Worm (Caenorhabditis elegans) whole organism, young adult: ENCODE measurements around the gene Y57A10A.8.

Source experiments
- B0035.1 ChIP-seq: sonication (generic microtip); optimal IDR thresholded peaks from 2 replicates; lab custom pipeline; 2016; ENCODE audit warnings: missing genetic modification characterization, mild to moderate bottlenecking, missing compliant biosample characterization, missing genotype, missing genetic modification reagents
- B0336.3 ChIP-seq: fragments of 200-800 bp; sonication (Bioruptor generic); IDR thresholded peaks from 2 replicates; pipeline ENCODE4 v1.3.6; 2022; ENCODE audit warnings: missing genetic modification characterization, missing compliant biosample characterization
- C17E4.6 ChIP-seq: fragments of 200-800 bp; sonication (Bioruptor generic); IDR thresholded peaks from 2 replicates; pipeline ENCODE4 v1.3.6; 2022; ENCODE audit warnings: missing genetic modification reagents, missing genetic modification characterization, missing compliant biosample characterization
- K12H6.12 ChIP-seq: fragments of 200-800 bp; sonication (Bioruptor generic); optimal IDR thresholded peaks from 2 replicates; lab custom pipeline; 2018; ENCODE audit warnings: mild to moderate bottlenecking, missing genetic modification characterization, missing compliant biosample characterization
- Y67H2A.10 ChIP-seq: fragments of 200-800 bp; sonication (Bioruptor generic); conservative IDR thresholded peaks from 2 replicates; pipeline ENCODE4 v1.3.6; 2022; ENCODE audit warnings: missing genetic modification reagents, missing genetic modification characterization, missing compliant biosample characterization
- Y95B8A.8 ChIP-seq: fragments of 200-800 bp; sonication (Bioruptor generic); IDR thresholded peaks from 2 replicates; pipeline ENCODE4 v1.3.6; 2022; ENCODE audit warnings: missing genetic modification reagents, missing genetic modification characterization, missing compliant biosample characterization
- ZK185.1 ChIP-seq: sonication (generic microtip); optimal IDR thresholded peaks from 2 replicates; lab custom pipeline; 2016; ENCODE audit warnings: mild to moderate bottlenecking, missing genetic modification characterization, missing compliant biosample characterization; ENCODE audit not compliant: poor library complexity, severe bottlenecking
- ama-1 ChIP-seq, 3 experiments: fragments of 150-350 bp in 1 of 3; sonication (generic microtip) in 2 of 3; optimal IDR thresholded peaks; 2 replicates each; lab custom pipeline; 2014 to 2018; ENCODE audit warnings: missing biosample characterization in 2 of 3, missing genetic modification characterization in 2 of 3, missing genetic modification reagents in 2 of 3
- athp-1 ChIP-seq: sonication (generic microtip); optimal IDR thresholded peaks from 2 replicates; lab custom pipeline; 2017; ENCODE audit warnings: mild to moderate bottlenecking, missing genetic modification characterization, missing compliant biosample characterization
- attf-5 ChIP-seq: fragments of 200-800 bp; sonication (Bioruptor generic); optimal IDR thresholded peaks from 2 replicates; lab custom pipeline; 2018; ENCODE audit warnings: mild to moderate bottlenecking, missing genetic modification characterization, missing compliant biosample characterization
- bed-2 ChIP-seq: fragments of 200-800 bp; sonication (Bioruptor generic); IDR thresholded peaks from 2 replicates; pipeline ENCODE4 v1.3.6; 2022; ENCODE audit warnings: missing genetic modification reagents, missing genetic modification characterization, missing compliant biosample characterization
- ccch-3 ChIP-seq: fragments of 200-800 bp; sonication (Bioruptor generic); optimal IDR thresholded peaks from 2 replicates; lab custom pipeline; 2018; ENCODE audit warnings: mild to moderate bottlenecking, missing genetic modification characterization, missing compliant biosample characterization
- cebp-1 ChIP-seq, 2 experiments: fragments of 200-800 bp in 1 of 2; sonication (Bioruptor generic) in 1 of 2; sonication (generic microtip) in 1 of 2; IDR thresholded peaks in 1 of 2; optimal IDR thresholded peaks in 1 of 2; 2 replicates each; pipeline versions ENCODE4 v1.3.6 to Lab custom; 2017 to 2022; ENCODE audit warnings: missing compliant biosample characterization in 2 of 2, missing genetic modification characterization in 2 of 2, mild to moderate bottlenecking in 1 of 2, missing genetic modification reagents in 1 of 2, moderate library complexity in 1 of 2
- ceh-58 ChIP-seq: fragments of 200-800 bp; sonication (Bioruptor generic); IDR thresholded peaks from 2 replicates; pipeline ENCODE4 v1.3.6; 2022; ENCODE audit warnings: missing genetic modification characterization, missing compliant biosample characterization
- ceh-91 ChIP-seq: fragments of 200-800 bp; sonication (Bioruptor generic); IDR thresholded peaks from 2 replicates; pipeline ENCODE4 v1.3.6; 2022; ENCODE audit warnings: missing genetic modification reagents, missing genetic modification characterization, missing compliant biosample characterization
- chd-7 ChIP-seq: sonication (generic microtip); optimal IDR thresholded peaks from 2 replicates; lab custom pipeline; 2016; ENCODE audit warnings: mild to moderate bottlenecking, missing genetic modification characterization, moderate library complexity, missing compliant biosample characterization
- die-1 ChIP-seq: sonication (generic microtip); optimal IDR thresholded peaks from 2 replicates; lab custom pipeline; 2016; ENCODE audit warnings: missing genotype, mild to moderate bottlenecking, missing genetic modification characterization, missing compliant biosample characterization
- dpl-1 ChIP-seq: fragments of 150-350 bp; optimal IDR thresholded peaks from 2 replicates; lab custom pipeline; 2014; ENCODE audit warnings: missing biosample characterization, missing genetic modification reagents, missing genetic modification characterization
- efl-1 ChIP-seq: fragments of 150-350 bp; optimal IDR thresholded peaks from 2 replicates; lab custom pipeline; 2014; ENCODE audit warnings: missing biosample characterization, missing genetic modification reagents, missing genetic modification characterization
- egrh-3 ChIP-seq: fragments of 200-800 bp; sonication (Bioruptor generic); IDR thresholded peaks from 2 replicates; pipeline ENCODE4 v1.3.6; 2022; ENCODE audit warnings: missing genetic modification reagents, missing genetic modification characterization, missing compliant biosample characterization
- ekl-4 ChIP-seq: fragments of 200-800 bp; sonication (Bioruptor generic); IDR thresholded peaks from 2 replicates; pipeline ENCODE4 v1.3.6; 2022; ENCODE audit warnings: missing genetic modification reagents, missing genetic modification characterization, missing compliant biosample characterization
- ets-4 ChIP-seq: fragments of 200-800 bp; sonication (Bioruptor generic); optimal IDR thresholded peaks from 2 replicates; lab custom pipeline; 2018; ENCODE audit warnings: mild to moderate bottlenecking, missing genetic modification characterization, missing compliant biosample characterization
- fkh-3 ChIP-seq: sonication (generic microtip); optimal IDR thresholded peaks from 2 replicates; lab custom pipeline; 2016; ENCODE audit warnings: mild to moderate bottlenecking, missing genetic modification characterization, missing compliant biosample characterization
- him-1 ChIP-seq: sonication (generic microtip); optimal IDR thresholded peaks from 2 replicates; lab custom pipeline; 2016; ENCODE audit warnings: missing genotype, missing genetic modification reagents, missing genetic modification characterization, missing compliant biosample characterization
- hlh-12 ChIP-seq: sonication (generic microtip); optimal IDR thresholded peaks from 2 replicates; lab custom pipeline; 2016; ENCODE audit warnings: missing genetic modification characterization, missing compliant biosample characterization
- hsf-1 ChIP-seq: fragments of 200-800 bp; sonication (Bioruptor generic); IDR thresholded peaks from 2 replicates; pipeline ENCODE4 v1.3.6; 2022; ENCODE audit warnings: missing genetic modification reagents, missing genetic modification characterization, missing compliant biosample characterization
- lin-40 ChIP-seq: sonication (generic microtip); optimal IDR thresholded peaks from 2 replicates; lab custom pipeline; 2016; ENCODE audit warnings: missing genetic modification characterization, mild to moderate bottlenecking, missing compliant biosample characterization, missing genotype, missing genetic modification reagents
- lir-1 ChIP-seq: fragments of 200-800 bp; sonication (Bioruptor generic); conservative IDR thresholded peaks from 2 replicates; pipeline ENCODE4 v1.3.6; 2022; ENCODE audit warnings: missing genetic modification reagents, missing genetic modification characterization, missing compliant biosample characterization
- lsl-1 ChIP-seq: fragments of 200-800 bp; sonication (Bioruptor generic); optimal IDR thresholded peaks from 2 replicates; lab custom pipeline; 2018; ENCODE audit warnings: mild to moderate bottlenecking, missing genetic modification characterization, moderate library complexity, missing compliant biosample characterization
- madf-10 ChIP-seq: sonication (generic microtip); optimal IDR thresholded peaks from 2 replicates; lab custom pipeline; 2016; ENCODE audit warnings: mild to moderate bottlenecking, missing genetic modification characterization, missing compliant biosample characterization
- madf-3 ChIP-seq: fragments of 200-800 bp; sonication (Bioruptor generic); IDR thresholded peaks from 2 replicates; pipeline ENCODE4 v1.3.6; 2022; ENCODE audit warnings: missing genetic modification reagents, missing genetic modification characterization, missing compliant biosample characterization
- mcd-1 ChIP-seq: fragments of 200-800 bp; sonication (Bioruptor generic); IDR thresholded peaks from 2 replicates; pipeline ENCODE4 v1.3.6; 2022; ENCODE audit warnings: missing genetic modification reagents, missing genetic modification characterization, missing compliant biosample characterization
- nhr-120 ChIP-seq: fragments of 200-800 bp; sonication (Bioruptor generic); IDR thresholded peaks from 2 replicates; pipeline ENCODE4 v1.3.6; 2022; ENCODE audit warnings: missing genetic modification characterization, missing compliant biosample characterization
- nhr-179 ChIP-seq: sonication (generic microtip); optimal IDR thresholded peaks from 2 replicates; lab custom pipeline; 2016; ENCODE audit warnings: mild to moderate bottlenecking, missing genetic modification characterization, missing compliant biosample characterization
- pha-4 ChIP-seq: fragments of 150-350 bp; sonication (generic microtip); optimal IDR thresholded peaks from 2 replicates; lab custom pipeline; 2014; ENCODE audit warnings: missing biosample characterization, missing genetic modification reagents, missing genetic modification characterization
- sdz-38 ChIP-seq: sonication (generic microtip); optimal IDR thresholded peaks from 2 replicates; lab custom pipeline; 2016; ENCODE audit warnings: missing genotype, missing genetic modification characterization, missing compliant biosample characterization
- snpc-1.1 ChIP-seq: sonication (generic microtip); optimal IDR thresholded peaks from 2 replicates; lab custom pipeline; 2017; ENCODE audit warnings: missing genetic modification characterization, mild to moderate bottlenecking, missing compliant biosample characterization, antibody characterized with exemption, moderate library complexity, missing genotype, missing genetic modification reagents; ENCODE audit not compliant: insufficient read depth
- unc-130 ChIP-seq: sonication (generic microtip); optimal IDR thresholded peaks from 2 replicates; lab custom pipeline; 2016; ENCODE audit warnings: missing genetic modification reagents, missing genetic modification characterization, missing compliant biosample characterization
- unc-62 ChIP-seq: fragments of 150-350 bp; optimal IDR thresholded peaks from 2 replicates; lab custom pipeline; 2014; ENCODE audit warnings: missing biosample characterization, missing genetic modification reagents, missing genetic modification characterization
- zim-3 ChIP-seq: sonication (generic microtip); optimal IDR thresholded peaks from 2 replicates; lab custom pipeline; 2017; ENCODE audit warnings: mild to moderate bottlenecking, missing genetic modification characterization, moderate library complexity, missing compliant biosample characterization
- ztf-18 ChIP-seq: sonication (generic microtip); optimal IDR thresholded peaks from 2 replicates; lab custom pipeline; 2016; ENCODE audit warnings: missing genotype, mild to moderate bottlenecking, missing genetic modification characterization, missing compliant biosample characterization
- ztf-6 ChIP-seq: fragments of 200-800 bp; sonication (Bioruptor generic); IDR thresholded peaks from 2 replicates; pipeline ENCODE4 v1.3.6; 2022; ENCODE audit warnings: missing genetic modification reagents, missing genetic modification characterization, missing compliant biosample characterization

The Y57A10A.8 gene

ce11 chrII:12199209-12199608 lies 34.6 kb downstream of the Y57A10A.8 start:
- TF ChIP-seq nhr-120 (GFP tag; lab: Robert Waterston, UW) (no peak), snpc-1.1 (tag; lab: Kevin White, UChicago) (no peak), ekl-4 (GFP tag; lab: Robert Waterston, UW) (no peak), unc-62 (GFP tag; lab: Kevin White, UChicago) (no peak), chd-7 (tag; lab: Kevin White, UChicago) (no peak), mcd-1 (GFP tag; lab: Robert Waterston, UW) (no peak), ceh-58 (GFP tag; lab: Robert Waterston, UW) (no peak), B0035.1 (tag; lab: Kevin White, UChicago) (no peak), nhr-179 (tag; lab: Kevin White, UChicago) (no peak), Y67H2A.10 (GFP tag; lab: Robert Waterston, UW) (no peak), ztf-18 (tag; lab: Kevin White, UChicago) (no peak), hsf-1 (GFP tag; lab: Robert Waterston, UW) (no peak)

DNA sequence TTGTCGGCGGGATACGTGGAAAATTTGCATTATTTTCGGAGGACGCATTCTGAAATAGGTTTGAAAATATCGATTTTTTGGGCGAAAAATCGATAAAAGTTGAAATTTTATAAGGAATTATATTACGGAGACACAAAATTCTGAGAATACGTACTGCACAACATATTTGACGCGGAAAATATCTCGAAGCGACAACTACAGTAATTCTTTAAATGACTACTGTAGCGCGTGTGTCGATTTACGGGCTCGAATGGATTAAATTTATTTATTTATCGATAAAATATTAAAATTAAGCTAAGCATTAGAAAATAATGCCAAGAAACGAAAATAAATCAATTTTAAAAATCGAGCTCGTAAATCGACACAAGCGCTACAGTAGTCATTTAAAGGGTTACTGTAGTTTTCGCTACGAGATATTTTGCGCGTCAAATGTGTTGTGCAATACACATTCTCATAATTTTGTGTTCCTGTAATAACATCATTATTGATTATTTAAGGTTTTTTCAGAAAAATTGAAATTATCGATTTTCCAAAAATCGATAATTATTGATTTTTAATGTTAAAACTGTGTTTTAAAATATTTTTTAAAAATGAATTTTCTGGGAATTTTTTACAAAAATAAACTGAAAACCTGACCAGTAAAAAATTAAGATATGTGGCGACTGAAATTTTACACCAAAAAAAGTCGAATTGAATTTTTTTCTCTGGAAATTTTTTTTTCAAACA lies 35.4 kb downstream of the Y57A10A.8 start, which contains the start of gene polg-1:
polg-1 (minus strand) TSS at position 51 of the 726 bp plus-strand sequence.
- TF ChIP-seq him-1 (tag; lab: Kevin White, UChicago) (no peak), lsl-1 (GFP tag; lab: Kevin White, UChicago) (peak; percentile 46), fkh-3 (no peak), ama-1 (optimal IDR thresholded peaks at IDR 0.05; lab: Kevin White, UChicago) (no peak), ama-1 (GFP tag; optimal IDR thresholded peaks at IDR 0.05; lab: Kevin White, UChicago) (no peak), madf-3 (GFP tag; lab: Robert Waterston, UW) (no peak)

- no peak for TF ChIP-seq Y95B8A.8 (GFP tag; lab: Robert Waterston, UW)
- TF ChIP-seq dpl-1 (GFP tag; lab: Kevin White, UChicago): no peak
- TF ChIP-seq ceh-91 (GFP tag; lab: Robert Waterston, UW): no peak
- TF ChIP-seq ets-4 (GFP tag; lab: Kevin White, UChicago): no peak
- TF ChIP-seq ama-1 (optimal IDR thresholded peaks at IDR 0.05; lab: Kevin White, UChicago): no peak
- TF ChIP-seq ama-1 (GFP tag; optimal IDR thresholded peaks at IDR 0.05; lab: Kevin White, UChicago): no peak
- TF ChIP-seq ccch-3 (GFP tag; lab: Kevin White, UChicago): no peak
- TF ChIP-seq zim-3 (tag; lab: Kevin White, UChicago): no peak
- TF ChIP-seq athp-1 (tag; lab: Kevin White, UChicago): no peak
- TF ChIP-seq cebp-1 (GFP tag; IDR thresholded peaks at IDR 0.05; lab: Robert Waterston, UW): no peak
- no peak for TF ChIP-seq cebp-1 (tag; optimal IDR thresholded peaks at IDR 0.05; lab: Kevin White, UChicago)
- no peak for TF ChIP-seq ekl-4 (GFP tag; lab: Robert Waterston, UW)
- no peak for TF ChIP-seq B0336.3 (GFP tag; lab: Robert Waterston, UW)
- TF ChIP-seq C17E4.6 (GFP tag; lab: Robert Waterston, UW): no peak
- no peak for TF ChIP-seq ZK185.1 (tag; lab: Kevin White, UChicago)
Observed at ce11 chrII:12202281-12202680, 37.6 kb downstream of the Y57A10A.8 start, which contains the start of gene trpp-5. TSS of gene trpp-5 (minus strand) at chrII:12202381.

DNA sequence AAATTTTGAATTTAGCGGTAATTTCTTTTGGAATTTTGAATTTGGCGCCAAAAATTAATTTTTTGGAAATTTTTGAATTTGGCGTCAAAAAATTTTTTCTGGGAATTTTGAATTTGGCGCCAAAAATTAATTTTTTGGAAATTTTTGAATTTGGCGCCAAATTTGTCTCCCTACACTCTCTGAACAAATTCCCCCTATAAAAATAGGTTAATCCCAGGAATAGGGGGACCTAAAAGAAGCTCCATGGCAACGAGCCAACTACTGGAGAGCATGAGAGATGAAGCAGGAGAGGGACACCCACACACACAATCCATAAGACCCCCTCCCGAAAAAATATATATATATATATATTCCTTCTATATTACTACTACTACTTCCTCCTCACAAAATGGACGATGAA lies 38.3 kb downstream of the Y57A10A.8 start, which contains the start of gene aqp-12:
aqp-12 (plus strand) TSS at position 301 of the 400 bp plus-strand sequence.
- no peak for TF ChIP-seq zim-3 (tag; lab: Kevin White, UChicago)
- no peak for TF ChIP-seq sdz-38 (tag; lab: Kevin White, UChicago)
- no peak for TF ChIP-seq attf-5
- no peak for TF ChIP-seq pha-4 (tag; lab: Kevin White, UChicago)
- TF ChIP-seq unc-130 (GFP tag; lab: Kevin White, UChicago): no peak
- TF ChIP-seq egrh-3 (GFP tag; lab: Robert Waterston, UW): no peak
- no peak for TF ChIP-seq bed-2 (GFP tag; lab: Robert Waterston, UW)
- no peak for TF ChIP-seq efl-1 (GFP tag; lab: Kevin White, UChicago)
- no peak for TF ChIP-seq lir-1
- no peak for TF ChIP-seq madf-10 (tag; lab: Kevin White, UChicago)
- no peak for TF ChIP-seq lin-40 (tag; lab: Kevin White, UChicago)
- no peak for TF ChIP-seq ztf-6
- TF ChIP-seq hlh-12 (tag; lab: Kevin White, UChicago): no peak
- no peak for TF ChIP-seq die-1 (tag; lab: Kevin White, UChicago)
- no peak for TF ChIP-seq K12H6.12 (tag; lab: Kevin White, UChicago)
